Worm (Caenorhabditis elegans) whole organism, L3 larva: ENCODE measurements around the gene C34D10.1.

ENCODE experiments used
- ama-1 ChIP-seq: fragments of 150-350 bp; optimal IDR thresholded peaks from 2 replicates; lab custom pipeline; 2018
- ceh-9 ChIP-seq: sonication (generic microtip); optimal IDR thresholded peaks from 2 replicates; lab custom pipeline; 2018; ENCODE audit warnings: missing biosample characterization, missing genetic modification characterization
- fkh-10 ChIP-seq: sonication (generic microtip); optimal IDR thresholded peaks from 2 replicates; lab custom pipeline; 2017; ENCODE audit warnings: missing biosample characterization, missing genetic modification reagents, missing genetic modification characterization
- fos-1 ChIP-seq: fragments of 150-350 bp; optimal IDR thresholded peaks from 2 replicates; lab custom pipeline; 2014; ENCODE audit warnings: missing biosample characterization, missing genetic modification characterization
- nhr-12 ChIP-seq: fragments of 150-350 bp; optimal IDR thresholded peaks from 2 replicates; lab custom pipeline; 2014; ENCODE audit warnings: missing biosample characterization, missing genetic modification characterization
- nhr-23 ChIP-seq: fragments of 150-350 bp; optimal IDR thresholded peaks from 2 replicates; lab custom pipeline; 2014; ENCODE audit warnings: missing biosample characterization, missing genetic modification reagents, missing genetic modification characterization
- skn-1 ChIP-seq: fragments of 150-350 bp; optimal IDR thresholded peaks from 2 replicates; lab custom pipeline; 2014; ENCODE audit warnings: missing biosample characterization, missing genetic modification characterization
- ztf-11 ChIP-seq: fragments of 150-350 bp; optimal IDR thresholded peaks from 2 replicates; lab custom pipeline; 2014; ENCODE audit warnings: missing biosample characterization, missing genetic modification characterization

DNA sequence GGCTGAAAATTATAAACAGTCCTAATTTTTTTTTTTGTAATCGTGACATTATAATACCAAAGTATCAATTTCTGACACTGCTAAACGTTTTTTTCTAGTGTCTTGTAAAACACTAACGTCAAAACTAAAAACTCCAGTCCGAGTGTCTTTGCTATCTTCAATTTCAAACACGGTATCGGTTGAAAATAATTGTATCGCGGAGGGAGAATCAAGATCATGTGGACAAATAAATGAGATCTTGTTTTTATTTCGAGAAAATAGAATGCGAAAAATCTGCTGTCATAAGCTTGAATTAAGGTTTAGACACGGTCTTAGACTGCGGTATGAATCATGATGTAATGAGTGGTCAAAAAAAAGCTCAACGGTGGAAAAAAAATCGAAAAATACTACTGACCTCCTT lies 19.4 kb downstream of the C34D10.1 start:
- no peak for TF ChIP-seq ceh-9 (tag; lab: Kevin White, UChicago)
- no peak for TF ChIP-seq skn-1
- TF ChIP-seq nhr-23 (tag; lab: Kevin White, UChicago): no peak
- no peak for TF ChIP-seq ama-1
- no peak for TF ChIP-seq fos-1 (tag; lab: Kevin White, UChicago)
- no peak for TF ChIP-seq ztf-11 (tag; lab: Kevin White, UChicago)
- TF ChIP-seq fkh-10: no peak
- no peak for TF ChIP-seq nhr-12 (tag; lab: Kevin White, UChicago)
